Worm (Caenorhabditis elegans): ENCODE measurements around the gene C45G9.15.

The C45G9.15 gene

DNA sequence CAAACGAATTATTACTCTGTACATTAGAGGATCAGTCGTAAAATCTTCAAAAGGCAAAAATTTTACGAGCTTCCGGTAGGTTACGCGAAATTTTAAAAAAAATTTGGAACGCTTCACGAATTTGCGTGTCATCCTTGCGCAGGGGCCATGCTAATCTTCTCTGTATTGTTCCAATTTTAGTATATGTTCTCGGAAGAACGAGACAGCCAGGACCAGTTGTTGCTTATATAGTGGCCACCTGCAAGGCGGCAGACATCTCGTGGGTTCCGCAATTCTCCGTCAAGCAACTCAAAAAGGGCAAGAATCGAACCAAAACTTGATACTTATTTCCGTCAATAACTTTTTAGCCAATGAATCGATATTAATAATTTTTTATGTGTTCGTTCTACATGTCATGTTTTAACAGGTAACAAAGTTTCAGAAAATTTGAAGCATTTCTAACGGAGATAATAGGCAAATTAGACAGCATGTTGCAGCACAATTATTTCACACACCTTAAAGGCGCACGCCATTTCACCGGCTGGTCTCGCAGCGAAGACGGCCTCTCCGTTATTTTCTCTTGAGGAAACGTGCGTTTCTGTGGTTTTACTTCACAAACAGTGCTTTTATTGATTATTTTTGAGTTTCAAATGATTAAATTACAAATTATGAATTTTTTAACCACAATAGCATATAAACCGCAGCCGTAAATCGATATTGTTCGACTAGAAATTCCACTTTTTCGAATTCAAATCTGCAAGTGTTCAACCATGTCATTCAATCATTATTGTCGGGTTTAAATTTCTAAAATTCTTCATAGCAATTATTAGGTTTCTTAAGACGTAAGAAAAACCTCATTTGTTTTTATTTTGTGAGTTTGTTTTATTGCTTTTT is 29.1 kb upstream of the C45G9.15 start:
- peak; percentile 78 for TF ChIP-seq fkh-6 (tag; optimal IDR thresholded peaks at IDR 0.05)
- TF ChIP-seq lim-6 (tag; optimal IDR thresholded peaks at IDR 0.05): peak; percentile 5
- no peak for TF ChIP-seq pax-1 (tag; optimal IDR thresholded peaks at IDR 0.05)
- TF ChIP-seq ceh-6 (GFP tag; optimal IDR thresholded peaks at IDR 0.05): peak; percentile 69
- TF ChIP-seq fax-1 (tag; optimal IDR thresholded peaks at IDR 0.05): peak; percentile 54
- TF ChIP-seq pqm-1 (tag; optimal IDR thresholded peaks at IDR 0.05): peak; percentile 4
- no peak for TF ChIP-seq F13H6.1 (tag; optimal IDR thresholded peaks at IDR 0.05)
- TF ChIP-seq ztf-16 (tag; optimal IDR thresholded peaks at IDR 0.05): peak; percentile 51
- peak; percentile 69 for TF ChIP-seq hlh-6 (tag; optimal IDR thresholded peaks at IDR 0.05)
- peak; percentile 29 for TF ChIP-seq npax-4 (tag; optimal IDR thresholded peaks at IDR 0.05)
- peak; percentile 39 for TF ChIP-seq C08G9.2 (tag; optimal IDR thresholded peaks at IDR 0.05)
- TF ChIP-seq odd-2 (tag; optimal IDR thresholded peaks at IDR 0.05): no peak
- TF ChIP-seq sdc-2 (tag; optimal IDR thresholded peaks at IDR 0.05): peak; percentile 46
- TF ChIP-seq elt-2 (tag; optimal IDR thresholded peaks at IDR 0.05): peak; percentile 76
- no peak for TF ChIP-seq pros-1 (tag; optimal IDR thresholded peaks at IDR 0.05)
- TF ChIP-seq Y22D7AL.16 (tag; optimal IDR thresholded peaks at IDR 0.05): peak; percentile 28
- TF ChIP-seq sox-2 (GFP tag; IDR thresholded peaks at IDR 0.05): peak; percentile 60
- no peak for TF ChIP-seq mec-3 (tag; optimal IDR thresholded peaks at IDR 0.05; ENCODE audit: borderline replicate concordance)
- no peak for TF ChIP-seq ama-1 (optimal IDR thresholded peaks at IDR 0.05)
- peak; percentile 75 for TF ChIP-seq ref-2 (tag; optimal IDR thresholded peaks at IDR 0.05)
- TF ChIP-seq hlh-15 (tag; optimal IDR thresholded peaks at IDR 0.05): no peak
- peak; percentile 57 for TF ChIP-seq unc-86 (tag; optimal IDR thresholded peaks at IDR 0.05)
- no peak for TF ChIP-seq eyg-1 (tag; optimal IDR thresholded peaks at IDR 0.05)
- TF ChIP-seq unc-55 (GFP tag; optimal IDR thresholded peaks at IDR 0.05): no peak
- no peak for TF ChIP-seq ceh-30 (tag; optimal IDR thresholded peaks at IDR 0.05)
- TF ChIP-seq ahr-1 (tag; optimal IDR thresholded peaks at IDR 0.05): peak; percentile 15
- TF ChIP-seq hlh-13 (GFP tag; optimal IDR thresholded peaks at IDR 0.05): peak; percentile 47
- TF ChIP-seq sox-4 (tag; optimal IDR thresholded peaks at IDR 0.05): peak; percentile 57
- no peak for TF ChIP-seq dmd-4 (tag; optimal IDR thresholded peaks at IDR 0.05; ENCODE audit: borderline replicate concordance)
- TF ChIP-seq rnt-1 (tag; optimal IDR thresholded peaks at IDR 0.05): no peak
- TF ChIP-seq ceh-9 (tag; optimal IDR thresholded peaks at IDR 0.05): peak; percentile 14
- TF ChIP-seq nfya-1 (tag; optimal IDR thresholded peaks at IDR 0.05): peak; percentile 52
- TF ChIP-seq pha-4 (tag; optimal IDR thresholded peaks at IDR 0.05): no peak
- peak; percentile 72 for TF ChIP-seq zip-5 (tag; optimal IDR thresholded peaks at IDR 0.05)
- TF ChIP-seq unc-3 (GFP tag; conservative IDR thresholded peaks at IDR 0.05): 0 out of 2 replicates have a peak, but pooled peaks have one; percentile 52
- peak; percentile 25 for TF ChIP-seq unc-3 (tag; optimal IDR thresholded peaks at IDR 0.05)
- TF ChIP-seq C38D4.7 (GFP tag; optimal IDR thresholded peaks at IDR 0.05): peak; percentile 73
- TF ChIP-seq ceh-19 (GFP tag; optimal IDR thresholded peaks at IDR 0.05): peak; percentile 73
- no peak for TF ChIP-seq hlh-30 (tag; optimal IDR thresholded peaks at IDR 0.05; ENCODE audit: insufficient read depth)
- TF ChIP-seq ceh-45 (GFP tag; IDR thresholded peaks at IDR 0.05): peak; percentile 71
- peak; percentile 65 for TF ChIP-seq K02D7.2 (tag; optimal IDR thresholded peaks at IDR 0.05)
- no peak for TF ChIP-seq elt-4 (tag; optimal IDR thresholded peaks at IDR 0.05)
- TF ChIP-seq K09A11.1 (tag; optimal IDR thresholded peaks at IDR 0.05; ENCODE audit: insufficient read depth): no peak
- peak; percentile 58 for TF ChIP-seq madf-2 (tag; optimal IDR thresholded peaks at IDR 0.05)
- peak; percentile 67 for TF ChIP-seq che-1 (tag; optimal IDR thresholded peaks at IDR 0.05)
- TF ChIP-seq T23F11.4 (GFP tag; optimal IDR thresholded peaks at IDR 0.05): peak; percentile 28
- TF ChIP-seq ceh-14 (tag; optimal IDR thresholded peaks at IDR 0.05): peak; percentile 82
- TF ChIP-seq pat-9 (tag; optimal IDR thresholded peaks at IDR 0.05): peak; percentile 44
- peak; percentile 60 for TF ChIP-seq ceh-2 (tag; optimal IDR thresholded peaks at IDR 0.05)
- no peak for TF ChIP-seq syd-9 (tag; optimal IDR thresholded peaks at IDR 0.05)
- TF ChIP-seq nhr-11 (tag; optimal IDR thresholded peaks at IDR 0.05): no peak

All from whole organism, late embryonic.